Worm (Caenorhabditis elegans) whole organism, L1 larva: ENCODE results near the gene pkhm-2.
A peak's percentile ranks its signal among the peaks of the same experiment; 100 is the strongest.

Experiments
- C04F5.9 ChIP-seq: sonication (generic microtip); optimal IDR thresholded peaks from 2 replicates; lab custom pipeline; 2016; ENCODE audit warnings: missing genetic modification characterization, missing compliant biosample characterization
- Y116A8C.19 ChIP-seq: sonication (generic microtip); optimal IDR thresholded peaks from 2 replicates; lab custom pipeline; 2016; ENCODE audit warnings: missing compliant biosample characterization, missing genetic modification characterization, borderline replicate concordance
- aha-1 ChIP-seq: fragments of 150-350 bp; optimal IDR thresholded peaks from 2 replicates; lab custom pipeline; 2014; ENCODE audit warnings: missing biosample characterization, missing genetic modification characterization
- alr-1 ChIP-seq: fragments of 200-800 bp; sonication (Bioruptor generic); optimal IDR thresholded peaks from 2 replicates; lab custom pipeline; 2018; ENCODE audit warnings: borderline replicate concordance, mild to moderate bottlenecking, missing genetic modification characterization, missing compliant biosample characterization
- ama-1 ChIP-seq: fragments of 150-350 bp; optimal IDR thresholded peaks from 2 replicates; lab custom pipeline; 2014
- blmp-1 ChIP-seq: fragments of 150-350 bp; optimal IDR thresholded peaks from 2 replicates; lab custom pipeline; 2014; ENCODE audit warnings: missing biosample characterization, missing genetic modification characterization
- ceh-88 ChIP-seq: fragments of 200-800 bp; sonication (Bioruptor generic); IDR thresholded peaks from 2 replicates; pipeline ENCODE4 v1.3.6; 2022; ENCODE audit warnings: missing genetic modification characterization, missing compliant biosample characterization
- ceh-90 ChIP-seq: sonication (generic microtip); optimal IDR thresholded peaks from 2 replicates; lab custom pipeline; 2016; ENCODE audit warnings: missing genetic modification characterization, missing compliant biosample characterization
- ces-1 ChIP-seq: fragments of 150-350 bp; optimal IDR thresholded peaks from 2 replicates; lab custom pipeline; 2014; ENCODE audit warnings: missing biosample characterization, missing genetic modification reagents, missing genetic modification characterization
- dpl-1 ChIP-seq, 3 experiments: fragments of 150-350 bp in 2 of 3; sonication (generic microtip) in 1 of 3; optimal IDR thresholded peaks; 2 replicates each; lab custom pipeline; 2014 to 2017; ENCODE audit warnings: missing biosample characterization in 3 of 3, missing genetic modification characterization in 3 of 3, missing genetic modification reagents in 3 of 3
- dsc-1 ChIP-seq: sonication (generic microtip); optimal IDR thresholded peaks from 2 replicates; lab custom pipeline; 2016; ENCODE audit warnings: mild to moderate bottlenecking, missing genetic modification characterization, missing compliant biosample characterization
- efl-3 ChIP-seq: fragments of 200-800 bp; sonication (Bioruptor generic); optimal IDR thresholded peaks from 2 replicates; lab custom pipeline; 2018; ENCODE audit warnings: mild to moderate bottlenecking, missing genetic modification characterization, missing compliant biosample characterization
- egl-27 ChIP-seq, 2 experiments: fragments of 150-350 bp in 1 of 2; sonication (generic microtip); optimal IDR thresholded peaks; 3 replicates each; lab custom pipeline; 2017 to 2018; ENCODE audit warnings: missing biosample characterization in 2 of 2, missing genetic modification characterization in 2 of 2, missing genetic modification reagents in 2 of 2
- elt-2 ChIP-seq: sonication (generic microtip); optimal IDR thresholded peaks from 2 replicates; lab custom pipeline; 2016; ENCODE audit warnings: missing genetic modification characterization, mild to moderate bottlenecking, inconsistent platforms, missing compliant biosample characterization, missing genetic modification reagents
- elt-3 ChIP-seq, 6 experiments: fragments of 150-350 bp in 1 of 6; sonication (generic microtip); optimal IDR thresholded peaks; 2 replicates each; lab custom pipeline; 2017 to 2018; ENCODE audit warnings: missing biosample characterization in 6 of 6, missing genetic modification characterization in 6 of 6, inconsistent platforms in 1 of 6
- ets-5 ChIP-seq: fragments of 200-800 bp; sonication (Bioruptor generic); IDR thresholded peaks from 2 replicates; pipeline ENCODE4 v1.3.6; 2022; ENCODE audit warnings: missing genetic modification characterization, missing compliant biosample characterization
- fkh-4 ChIP-seq: sonication (generic microtip); optimal IDR thresholded peaks from 2 replicates; lab custom pipeline; 2016; ENCODE audit warnings: missing compliant biosample characterization, missing genetic modification characterization, borderline replicate concordance
- fkh-8 ChIP-seq: sonication (generic microtip); optimal IDR thresholded peaks from 2 replicates; lab custom pipeline; 2016; ENCODE audit warnings: mild to moderate bottlenecking, missing genetic modification characterization, missing compliant biosample characterization
- fos-1 ChIP-seq: fragments of 150-350 bp; optimal IDR thresholded peaks from 2 replicates; lab custom pipeline; 2014; ENCODE audit warnings: missing biosample characterization, missing genetic modification characterization
- hlh-17 ChIP-seq: fragments of 200-800 bp; sonication (Bioruptor generic); optimal IDR thresholded peaks from 2 replicates; lab custom pipeline; 2018; ENCODE audit warnings: missing genetic modification characterization, mild to moderate bottlenecking, missing compliant biosample characterization, moderate library complexity, borderline replicate concordance
- irx-1 ChIP-seq: sonication (generic microtip); optimal IDR thresholded peaks from 2 replicates; lab custom pipeline; 2016; ENCODE audit warnings: missing genetic modification characterization, missing compliant biosample characterization
- isw-1 ChIP-seq: fragments of 200-800 bp; sonication (Bioruptor generic); IDR thresholded peaks from 2 replicates; pipeline ENCODE4 v1.3.6; 2022; ENCODE audit warnings: missing genetic modification characterization, missing compliant biosample characterization
- lin-14 ChIP-seq: fragments of 200-800 bp; sonication (Bioruptor generic); optimal IDR thresholded peaks from 2 replicates; lab custom pipeline; 2018; ENCODE audit warnings: mild to moderate bottlenecking, missing genetic modification characterization, moderate library complexity, missing compliant biosample characterization
- lin-35 ChIP-seq, 2 experiments: fragments of 150-350 bp; optimal IDR thresholded peaks; 2 replicates each; lab custom pipeline; 2014; ENCODE audit warnings: missing biosample characterization in 2 of 2, missing genetic modification characterization in 2 of 2, missing genetic modification reagents in 2 of 2
- lir-3 ChIP-seq: sonication (generic microtip); optimal IDR thresholded peaks from 2 replicates; lab custom pipeline; 2016; ENCODE audit warnings: mild to moderate bottlenecking, missing genetic modification characterization, moderate library complexity, missing compliant biosample characterization; ENCODE audit not compliant: poor library complexity
- lsy-2 ChIP-seq, 2 experiments: fragments of 150-350 bp; optimal IDR thresholded peaks; 2 replicates each; lab custom pipeline; 2014; ENCODE audit warnings: missing biosample characterization in 2 of 2, missing genetic modification characterization in 2 of 2
- mef-2 ChIP-seq: fragments of 150-350 bp; optimal IDR thresholded peaks from 2 replicates; lab custom pipeline; 2014; ENCODE audit warnings: missing biosample characterization, missing genetic modification characterization
- nhr-12 ChIP-seq: sonication (generic microtip); optimal IDR thresholded peaks from 2 replicates; lab custom pipeline; 2017; ENCODE audit warnings: missing biosample characterization, missing genetic modification characterization
- nhr-237 ChIP-seq: fragments of 150-350 bp; optimal IDR thresholded peaks from 2 replicates; lab custom pipeline; 2014; ENCODE audit warnings: missing biosample characterization, missing genetic modification characterization
- nhr-47 ChIP-seq: sonication (generic microtip); optimal IDR thresholded peaks from 2 replicates; lab custom pipeline; 2016; ENCODE audit warnings: mild to moderate bottlenecking, missing genetic modification characterization, moderate library complexity, missing compliant biosample characterization
- nhr-71 ChIP-seq: sonication (generic microtip); optimal IDR thresholded peaks from 2 replicates; lab custom pipeline; 2016; ENCODE audit warnings: mild to moderate bottlenecking, missing genetic modification characterization, moderate library complexity, missing compliant biosample characterization
- nhr-77 ChIP-seq: fragments of 150-350 bp; optimal IDR thresholded peaks from 2 replicates; lab custom pipeline; 2014; ENCODE audit warnings: missing biosample characterization, missing genetic modification characterization
- nhr-85 ChIP-seq: sonication (generic microtip); peaks from one replicate; lab custom pipeline; 2016; ENCODE audit warnings: missing genetic modification characterization, inconsistent platforms, missing compliant biosample characterization
- nhr-90 ChIP-seq: sonication (generic microtip); optimal IDR thresholded peaks from 2 replicates; lab custom pipeline; 2016; ENCODE audit warnings: mild to moderate bottlenecking, missing genetic modification characterization, missing compliant biosample characterization; ENCODE audit not compliant: poor library complexity
- skn-1 ChIP-seq: fragments of 150-350 bp; optimal IDR thresholded peaks from 2 replicates; lab custom pipeline; 2014; ENCODE audit warnings: missing biosample characterization, missing genetic modification characterization
- snpc-4 ChIP-seq: fragments of 150-350 bp; optimal IDR thresholded peaks from 2 replicates; lab custom pipeline; 2014; ENCODE audit warnings: missing biosample characterization, missing genetic modification characterization
- sptf-1 ChIP-seq: fragments of 150-350 bp; optimal IDR thresholded peaks from 2 replicates; lab custom pipeline; 2014; ENCODE audit warnings: missing biosample characterization, missing genetic modification characterization
- sup-37 ChIP-seq: fragments of 200-800 bp; sonication (Bioruptor generic); optimal IDR thresholded peaks from 2 replicates; lab custom pipeline; 2018; ENCODE audit warnings: mild to moderate bottlenecking, missing genetic modification characterization, missing compliant biosample characterization
- swsn-7 ChIP-seq: sonication (generic microtip); optimal IDR thresholded peaks from 2 replicates; lab custom pipeline; 2016; ENCODE audit warnings: missing genetic modification characterization, missing compliant biosample characterization
- tlp-1 ChIP-seq: fragments of 150-350 bp; optimal IDR thresholded peaks from 2 replicates; lab custom pipeline; 2014; ENCODE audit warnings: missing biosample characterization, missing genetic modification characterization
- unc-130 ChIP-seq: fragments of 150-350 bp; optimal IDR thresholded peaks from 2 replicates; lab custom pipeline; 2017; ENCODE audit warnings: missing biosample characterization, missing genetic modification characterization, inconsistent platforms
- unc-30 ChIP-seq: sonication (generic microtip); optimal IDR thresholded peaks from 2 replicates; lab custom pipeline; 2017; ENCODE audit warnings: missing biosample characterization, missing genetic modification characterization
- unc-62 ChIP-seq: fragments of 150-350 bp; optimal IDR thresholded peaks from 2 replicates; lab custom pipeline; 2014; ENCODE audit warnings: missing biosample characterization, missing genetic modification reagents, missing genetic modification characterization
- unc-86 ChIP-seq: sonication (generic microtip); optimal IDR thresholded peaks from 2 replicates; lab custom pipeline; 2016; ENCODE audit warnings: missing genetic modification characterization, missing compliant biosample characterization
- unc-98 ChIP-seq: fragments of 200-800 bp; sonication (Bioruptor generic); IDR thresholded peaks from 2 replicates; pipeline ENCODE4 v1.3.6; 2022; ENCODE audit warnings: missing genetic modification characterization, missing compliant biosample characterization
- xbp-1 ChIP-seq: sonication (generic microtip); optimal IDR thresholded peaks from 2 replicates; lab custom pipeline; 2016; ENCODE audit warnings: missing genetic modification characterization, missing compliant biosample characterization
- zip-4 ChIP-seq: fragments of 200-800 bp; sonication (Bioruptor generic); optimal IDR thresholded peaks from 2 replicates; lab custom pipeline; 2018; ENCODE audit warnings: mild to moderate bottlenecking, missing genetic modification characterization, moderate library complexity, missing compliant biosample characterization
- ztf-4 ChIP-seq: fragments of 150-350 bp; optimal IDR thresholded peaks from 2 replicates; lab custom pipeline; 2014; ENCODE audit warnings: missing biosample characterization, missing genetic modification characterization

Gene pkhm-2

DNA sequence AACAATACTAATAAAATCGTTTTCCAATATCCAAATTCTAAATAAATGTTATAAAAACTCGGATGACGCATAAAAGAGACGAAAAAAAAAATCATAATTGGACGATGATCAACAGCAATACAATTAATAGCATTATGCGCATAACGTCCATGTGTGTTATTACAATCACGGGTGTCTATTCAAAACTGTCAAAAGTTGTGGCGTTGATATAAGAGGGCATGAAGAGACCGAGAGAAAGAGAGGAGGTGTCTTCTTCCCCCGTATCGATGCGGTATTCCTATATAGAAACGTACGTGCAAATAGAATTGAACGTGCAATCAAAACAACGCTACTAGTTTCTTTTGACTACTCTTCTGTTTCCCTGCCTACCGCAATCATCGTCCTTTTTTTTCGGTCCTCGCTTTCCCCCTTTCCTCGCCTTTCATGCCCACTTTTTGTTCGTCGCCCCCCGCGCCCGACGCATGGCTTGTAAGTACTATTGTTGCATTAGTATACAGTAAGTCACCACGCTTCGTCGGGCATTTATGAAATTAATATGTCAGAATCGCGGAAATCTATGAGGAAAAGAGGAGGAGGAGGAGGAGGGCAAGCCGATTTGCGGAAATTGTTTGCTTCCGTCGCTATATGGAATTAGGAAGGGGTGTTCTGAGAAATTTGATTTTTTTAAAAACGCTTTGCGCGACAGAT is 40.7 kb upstream of the pkhm-2 start (continued):
- no peak for TF ChIP-seq ceh-88 (GFP tag; lab: Robert Waterston, UW)
- no peak for TF ChIP-seq dpl-1 (GFP tag; optimal IDR thresholded peaks at IDR 0.05; lab: Kevin White, UChicago)
- TF ChIP-seq sptf-1 (tag; lab: Kevin White, UChicago), result no peak
- TF ChIP-seq nhr-77 (tag; lab: Kevin White, UChicago), result no peak
- TF ChIP-seq aha-1 (tag; lab: Kevin White, UChicago), result no peak

DNA sequence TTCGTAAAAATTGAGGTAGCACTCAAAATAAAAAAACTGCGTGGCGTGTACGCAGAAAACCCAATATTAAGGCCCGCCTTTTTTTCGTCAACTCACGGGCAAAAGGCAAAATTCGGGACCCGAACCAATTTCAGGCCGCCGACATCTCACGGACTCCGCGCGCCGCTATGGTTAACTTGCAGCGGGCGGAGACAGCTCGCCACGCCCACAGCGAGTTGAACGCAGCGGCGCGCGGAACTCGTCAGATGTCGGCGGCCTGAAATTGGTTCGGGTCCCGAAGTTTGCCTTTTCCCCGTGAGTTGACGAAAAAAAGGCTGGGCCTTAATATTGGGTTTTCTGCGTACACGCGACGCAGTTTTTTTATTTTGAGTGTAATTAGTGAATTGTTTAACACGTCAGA is 39.8 kb upstream of the pkhm-2 start:
- TF ChIP-seq Y116A8C.19 (tag; lab: Kevin White, UChicago) (no peak), snpc-4 (tag; lab: Kevin White, UChicago) (peak; percentile 0)

DNA sequence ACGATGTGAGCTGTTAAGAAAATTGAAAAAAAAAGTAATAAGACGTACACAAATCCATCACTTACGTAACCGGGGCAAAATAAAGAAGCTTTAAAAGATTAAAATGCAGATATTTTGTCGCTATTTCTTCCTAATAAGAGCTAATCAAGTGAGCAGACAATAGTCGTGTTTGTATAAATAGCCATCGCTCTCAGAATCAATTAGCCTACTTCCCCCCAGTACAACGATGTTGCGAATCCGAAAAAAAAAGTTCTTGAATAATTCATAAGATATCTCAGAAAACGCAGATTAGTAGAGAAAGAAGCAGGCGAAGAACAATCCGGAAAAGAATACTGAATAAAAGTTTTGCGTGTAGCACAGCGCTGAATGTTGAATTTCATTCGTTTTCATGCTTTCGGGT is 34.0 kb upstream of the pkhm-2 start:
- TF ChIP-seq lsy-2 (tag; optimal IDR thresholded peaks at IDR 0.05; lab: Kevin White, UChicago) (no peak), nhr-47 (peak; percentile 17), xbp-1 (tag; lab: Kevin White, UChicago) (no peak), ama-1 (lab: Kevin White, UChicago) (no peak), ets-5 (GFP tag; lab: Robert Waterston, UW) (no peak), nhr-77 (tag; lab: Kevin White, UChicago) (no peak), fkh-4 (tag; lab: Kevin White, UChicago) (peak; percentile 18), fkh-8 (tag; lab: Kevin White, UChicago) (no peak), C04F5.9 (no peak), aha-1 (tag; lab: Kevin White, UChicago) (no peak), unc-98 (GFP tag; lab: Robert Waterston, UW) (no peak), tlp-1 (tag; lab: Kevin White, UChicago) (no peak), nhr-90 (tag; lab: Kevin White, UChicago) (no peak), lin-14 (GFP tag; lab: Kevin White, UChicago) (peak; percentile 41), irx-1 (tag; lab: Kevin White, UChicago) (no peak), nhr-85 (no peak), egl-27 (tag; optimal IDR thresholded peaks at IDR 0.05; lab: Kevin White, UChicago) (no peak), ceh-90 (no peak), swsn-7 (no peak), zip-4 (no peak), mef-2 (no peak), efl-3 (GFP tag; lab: Kevin White, UChicago) (no peak), lin-35 (GFP tag; optimal IDR thresholded peaks at IDR 0.05; lab: Kevin White, UChicago) (no peak), ztf-4 (tag; lab: Kevin White, UChicago) (no peak), nhr-71 (peak; percentile 9), elt-3 (tag; optimal IDR thresholded peaks at IDR 0.05; lab: Kevin White, UChicago) (no peak), nhr-237 (tag; lab: Kevin White, UChicago) (no peak), dsc-1 (tag; lab: Kevin White, UChicago) (peak; percentile 97), elt-2 (tag; lab: Kevin White, UChicago) (no peak), alr-1 (no peak), nhr-12 (tag; lab: Kevin White, UChicago) (no peak), sptf-1 (tag; lab: Kevin White, UChicago) (no peak), isw-1 (GFP tag; lab: Robert Waterston, UW) (no peak), hlh-17 (no peak), ces-1 (GFP tag; lab: Kevin White, UChicago) (no peak), unc-30 (no peak), unc-86 (tag; lab: Kevin White, UChicago) (peak; percentile 78), unc-62 (GFP tag; lab: Kevin White, UChicago) (no peak), lir-3 (tag; lab: Kevin White, UChicago) (no peak), sup-37 (no peak), fos-1 (no peak), blmp-1 (tag; lab: Kevin White, UChicago) (no peak), skn-1 (tag; lab: Kevin White, UChicago) (no peak), unc-130 (tag; lab: Kevin White, UChicago) (no peak)
